Fruit fly (Drosophila melanogaster) whole organism, embryonic: ENCODE measurements around the gene Ripalpha.

Experiments used
- Antp ChIP-seq: fragments of 200-800 bp; sonication (Bioruptor generic); optimal IDR thresholded peaks from 3 replicates; lab custom pipeline; 2016; ENCODE audit warnings: missing biosample characterization, missing genetic modification characterization
- BEAF-32 ChIP-seq: fragments of 200-800 bp; sonication (Bioruptor generic); optimal IDR thresholded peaks from 3 replicates; lab custom pipeline; 2017; ENCODE audit warnings: missing biosample characterization, missing genetic modification characterization, mild to moderate bottlenecking, moderate library complexity, missing genetic modification reagents
- CG1024 ChIP-seq: fragments of 200-800 bp; sonication (Bioruptor generic); IDR thresholded peaks from 2 replicates; pipeline ENCODE4 v1.3.6; 2022; ENCODE audit warnings: missing biosample characterization, missing genetic modification characterization
- CG11696 ChIP-seq: fragments of 200-800 bp; sonication (Bioruptor generic); IDR thresholded peaks from 2 replicates; pipeline ENCODE4 v1.3.6; 2022; ENCODE audit warnings: missing biosample characterization, missing genetic modification characterization
- CG12104 ChIP-seq: fragments of 200-800 bp; sonication (Bioruptor generic); optimal IDR thresholded peaks from 3 replicates; lab custom pipeline; 2016; ENCODE audit warnings: missing biosample characterization, missing genetic modification characterization
- CG12236 ChIP-seq: fragments of 200-800 bp; sonication (Bioruptor generic); optimal IDR thresholded peaks from 2 replicates; lab custom pipeline; 2016; ENCODE audit warnings: missing biosample characterization, missing genetic modification characterization
- CG13296 ChIP-seq: fragments of 200-800 bp; sonication (Bioruptor generic); optimal IDR thresholded peaks from 3 replicates; lab custom pipeline; 2018; ENCODE audit warnings: missing biosample characterization, mild to moderate bottlenecking, missing genetic modification characterization
- CG14965 ChIP-seq: fragments of 200-800 bp; sonication (Bioruptor generic); optimal IDR thresholded peaks from 2 replicates; lab custom pipeline; 2016; ENCODE audit warnings: missing biosample characterization, missing genetic modification characterization, borderline replicate concordance
- CG15601 ChIP-seq: fragments of 200-800 bp; sonication (Bioruptor generic); optimal IDR thresholded peaks from 3 replicates; lab custom pipeline; 2019; ENCODE audit warnings: missing biosample characterization, mild to moderate bottlenecking, missing genetic modification characterization, moderate library complexity
- CG17361 ChIP-seq: fragments of 200-800 bp; sonication (Bioruptor generic); IDR thresholded peaks from 3 replicates; pipeline ENCODE4 v1.3.6; 2022; ENCODE audit warnings: missing biosample characterization, missing genetic modification characterization
- CG17385 ChIP-seq: fragments of 200-800 bp; sonication (Bioruptor generic); optimal IDR thresholded peaks from 3 replicates; lab custom pipeline; 2018; ENCODE audit warnings: missing biosample characterization, mild to moderate bottlenecking, missing genetic modification characterization
- CG1792 ChIP-seq: fragments of 200-800 bp; sonication (Bioruptor generic); optimal IDR thresholded peaks from 2 replicates; lab custom pipeline; 2016; ENCODE audit warnings: missing biosample characterization, missing genetic modification characterization
- CG2199 ChIP-seq: fragments of 200-800 bp; sonication (Bioruptor generic); IDR thresholded peaks from 3 replicates; pipeline ENCODE4 v1.3.6; 2022; ENCODE audit warnings: missing biosample characterization, missing genetic modification characterization
- CG2678 ChIP-seq: fragments of 200-800 bp; sonication (Bioruptor generic); optimal IDR thresholded peaks from 3 replicates; lab custom pipeline; 2019; ENCODE audit warnings: missing biosample characterization, mild to moderate bottlenecking, missing genetic modification characterization, moderate library complexity
- CG3995 ChIP-seq: fragments of 200-800 bp; sonication (Bioruptor generic); optimal IDR thresholded peaks from 3 replicates; lab custom pipeline; 2016; ENCODE audit warnings: missing biosample characterization, missing genetic modification characterization
- CG4282 ChIP-seq: fragments of 200-800 bp; sonication (Bioruptor generic); optimal IDR thresholded peaks from 2 replicates; lab custom pipeline; 2016; ENCODE audit warnings: missing biosample characterization, missing genetic modification characterization
- CG5953 ChIP-seq: fragments of 200-800 bp; sonication (Bioruptor generic); IDR thresholded peaks from 2 replicates; pipeline ENCODE4 v1.3.6; 2022; ENCODE audit warnings: missing biosample characterization, missing genetic modification characterization
- CG6689 ChIP-seq: fragments of 200-800 bp; sonication (Bioruptor generic); IDR thresholded peaks from 2 replicates; pipeline ENCODE4 v1.3.6; 2022; ENCODE audit warnings: missing biosample characterization, missing genetic modification characterization
- CG6813 ChIP-seq: fragments of 200-800 bp; sonication (Bioruptor generic); optimal IDR thresholded peaks from 2 replicates; lab custom pipeline; 2017; ENCODE audit warnings: missing biosample characterization, missing genetic modification characterization, mild to moderate bottlenecking, moderate library complexity, missing genetic modification reagents
- CG7786 ChIP-seq: fragments of 200-800 bp; sonication (Bioruptor generic); optimal IDR thresholded peaks from 2 replicates; lab custom pipeline; 2016; ENCODE audit warnings: missing biosample characterization, missing genetic modification characterization
- CG9932 ChIP-seq: fragments of 200-800 bp; sonication (Bioruptor generic); IDR thresholded peaks from 2 replicates; pipeline ENCODE4 v1.3.6; 2022; ENCODE audit warnings: missing biosample characterization, missing genetic modification characterization
- D ChIP-seq, 2 experiments: fragments of 200-800 bp in 1 of 2; fragments of >200 bp in 1 of 2; sonication (Bioruptor generic) in 1 of 2; optimal IDR thresholded peaks; 2 replicates in 1 of 2; 3 replicates in 1 of 2; lab custom pipeline; 2017; ENCODE audit warnings: mild to moderate bottlenecking in 1 of 2, missing biosample characterization in 1 of 2, missing genetic modification characterization in 1 of 2, missing genetic modification reagents in 1 of 2
- Dad ChIP-seq: fragments of 200-800 bp; sonication (Bioruptor generic); optimal IDR thresholded peaks from 3 replicates; lab custom pipeline; 2016; ENCODE audit warnings: missing biosample characterization, missing genetic modification characterization
- Dbx ChIP-seq: fragments of 200-800 bp; sonication (Bioruptor generic); IDR thresholded peaks from 3 replicates; pipeline ENCODE4 v1.3.6; 2022; ENCODE audit warnings: missing biosample characterization, missing genetic modification characterization
- Dip3 ChIP-seq: fragments of 200-800 bp; sonication (Bioruptor generic); optimal IDR thresholded peaks from 3 replicates; lab custom pipeline; 2016; ENCODE audit warnings: missing biosample characterization, missing genetic modification characterization
- Dp ChIP-seq: fragments of 200-800 bp; sonication (Bioruptor generic); optimal IDR thresholded peaks from 2 replicates; lab custom pipeline; 2018; ENCODE audit warnings: missing biosample characterization, mild to moderate bottlenecking, missing genetic modification characterization, moderate library complexity
- E2f2 ChIP-seq: fragments of 200-800 bp; sonication (Bioruptor generic); IDR thresholded peaks from 2 replicates; pipeline ENCODE4 v1.3.6; 2022; ENCODE audit warnings: missing biosample characterization, missing genetic modification characterization
- Elba2 ChIP-seq: fragments of 200-800 bp; sonication (Bioruptor generic); optimal IDR thresholded peaks from 3 replicates; lab custom pipeline; 2016; ENCODE audit warnings: missing biosample characterization, missing genetic modification characterization
- Fer3 ChIP-seq: fragments of 200-800 bp; sonication (Bioruptor generic); optimal IDR thresholded peaks from 2 replicates; lab custom pipeline; 2018; ENCODE audit warnings: missing biosample characterization, mild to moderate bottlenecking, missing genetic modification characterization, moderate library complexity
- H15 ChIP-seq: fragments of 200-800 bp; sonication (Bioruptor generic); IDR thresholded peaks from 3 replicates; pipeline ENCODE4 v1.3.6; 2022; ENCODE audit warnings: missing biosample characterization, missing genetic modification characterization
- HLH54F ChIP-seq: fragments of 200-800 bp; sonication (Bioruptor generic); optimal IDR thresholded peaks from 3 replicates; lab custom pipeline; 2016; ENCODE audit warnings: missing biosample characterization, missing genetic modification characterization
- HLHmδ ChIP-seq: fragments of 200-800 bp; sonication (Bioruptor generic); optimal IDR thresholded peaks from 2 replicates; lab custom pipeline; 2018; ENCODE audit warnings: missing biosample characterization, mild to moderate bottlenecking, missing genetic modification characterization, moderate library complexity
- Hand ChIP-seq: fragments of 200-800 bp; sonication (Bioruptor generic); optimal IDR thresholded peaks from 2 replicates; lab custom pipeline; 2017; ENCODE audit warnings: mild to moderate bottlenecking, missing biosample characterization, missing genetic modification reagents, missing genetic modification characterization
- Nf-YB ChIP-seq: fragments of 200-800 bp; sonication (Bioruptor generic); optimal IDR thresholded peaks from 3 replicates; lab custom pipeline; 2019; ENCODE audit warnings: missing biosample characterization, mild to moderate bottlenecking, missing genetic modification characterization, moderate library complexity
- Optix ChIP-seq: fragments of 200-800 bp; sonication (Bioruptor generic); IDR thresholded peaks from 3 replicates; pipeline ENCODE4 v1.3.6; 2022; ENCODE audit warnings: missing biosample characterization, missing genetic modification characterization
- Sin3A ChIP-seq: fragments of >200 bp; optimal IDR thresholded peaks from 2 replicates; lab custom pipeline; 2018
- Six4 ChIP-seq: fragments of 200-800 bp; sonication (Bioruptor generic); optimal IDR thresholded peaks from 2 replicates; lab custom pipeline; 2016; ENCODE audit warnings: missing biosample characterization, missing genetic modification characterization
- Trl ChIP-seq, 3 experiments: fragments of >200 bp in 2 of 3; fragments of 200-800 bp in 1 of 3; sonication (Bioruptor generic) in 1 of 3; optimal IDR thresholded peaks; 2 replicates in 1 of 3; 3 replicates in 2 of 3; lab custom pipeline; 2016 to 2017; ENCODE audit warnings: missing biosample characterization in 1 of 3, missing genetic modification characterization in 1 of 3
- bab2 ChIP-seq: fragments of 200-800 bp; sonication (Bioruptor generic); optimal IDR thresholded peaks from 2 replicates; lab custom pipeline; 2016; ENCODE audit warnings: missing biosample characterization, missing genetic modification characterization
- cwo ChIP-seq: fragments of 200-800 bp; sonication (Bioruptor generic); optimal IDR thresholded peaks from 3 replicates; lab custom pipeline; 2017; ENCODE audit warnings: missing biosample characterization, missing genetic modification characterization, mild to moderate bottlenecking, moderate library complexity, missing genetic modification reagents
- dimm ChIP-seq: fragments of 200-800 bp; sonication (Bioruptor generic); IDR thresholded peaks from 2 replicates; pipeline ENCODE4 v1.3.6; 2022; ENCODE audit warnings: missing biosample characterization, missing genetic modification characterization
- dm ChIP-seq: fragments of 200-800 bp; sonication (Bioruptor generic); optimal IDR thresholded peaks from 3 replicates; lab custom pipeline; 2016; ENCODE audit warnings: missing biosample characterization, missing genetic modification characterization
- fru ChIP-seq: fragments of >200 bp; optimal IDR thresholded peaks from 2 replicates; lab custom pipeline; 2017
- ftz-f1 ChIP-seq: fragments of 200-800 bp; sonication (Bioruptor generic); optimal IDR thresholded peaks from 2 replicates; lab custom pipeline; 2016; ENCODE audit warnings: missing biosample characterization, missing genetic modification characterization
- gce ChIP-seq: fragments of 200-800 bp; sonication (Bioruptor generic); IDR thresholded peaks from 3 replicates; pipeline ENCODE4 v1.3.6; 2022; ENCODE audit warnings: missing biosample characterization, missing genetic modification characterization
- gcm ChIP-seq: fragments of 200-800 bp; sonication (Bioruptor generic); optimal IDR thresholded peaks from 2 replicates; lab custom pipeline; 2019; ENCODE audit warnings: missing biosample characterization, mild to moderate bottlenecking, missing genetic modification characterization, moderate library complexity
- grau ChIP-seq: fragments of 200-800 bp; optimal IDR thresholded peaks from 3 replicates; lab custom pipeline; 2019; ENCODE audit warnings: missing biosample characterization, mild to moderate bottlenecking, missing genetic modification characterization, moderate library complexity
- phol ChIP-seq: fragments of 200-800 bp; sonication (Bioruptor generic); optimal IDR thresholded peaks from 3 replicates; lab custom pipeline; 2018; ENCODE audit warnings: missing biosample characterization, mild to moderate bottlenecking, missing genetic modification characterization, moderate library complexity
- pum ChIP-seq: fragments of 200-800 bp; sonication (Bioruptor generic); optimal IDR thresholded peaks from 2 replicates; lab custom pipeline; 2016; ENCODE audit warnings: missing biosample characterization, missing genetic modification characterization
- sima ChIP-seq: fragments of 200-800 bp; sonication (Bioruptor generic); optimal IDR thresholded peaks from 2 replicates; lab custom pipeline; 2016; ENCODE audit warnings: missing biosample characterization, missing genetic modification characterization
- slou ChIP-seq: fragments of 200-800 bp; sonication (Bioruptor generic); optimal IDR thresholded peaks from 3 replicates; lab custom pipeline; 2016; ENCODE audit warnings: missing biosample characterization, missing genetic modification characterization
- trem ChIP-seq: fragments of 200-800 bp; optimal IDR thresholded peaks from 3 replicates; lab custom pipeline; 2019; ENCODE audit warnings: missing biosample characterization, mild to moderate bottlenecking, missing genetic modification characterization, moderate library complexity

Gene Ripalpha

DNA sequence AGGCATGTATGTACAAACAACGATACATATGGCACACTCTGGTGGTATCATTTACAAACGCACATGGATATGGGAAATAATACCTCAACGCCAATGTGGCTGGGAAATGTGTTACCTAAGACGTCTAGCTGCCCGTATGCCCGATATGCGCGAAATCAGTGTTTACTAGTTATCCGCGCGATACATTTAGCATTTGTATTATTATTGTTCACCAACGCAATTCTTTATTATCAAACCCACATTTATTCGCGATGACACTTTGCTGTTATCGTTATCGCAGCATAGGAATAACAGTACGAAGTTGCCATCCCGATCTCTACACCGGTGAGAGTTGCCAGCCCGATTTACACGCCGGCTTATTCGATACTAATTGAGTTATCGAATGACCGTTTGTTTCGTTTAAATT lies 46.0 kb upstream of the Ripalpha start, which contains the start of gene chico (continued):
- TF ChIP-seq CG12104 (GFP tag; lab: Kevin White, UChicago) (no peak), CG11696 (no peak), Nf-YB (GFP tag; lab: Kevin White, UChicago) (no peak), Dad (GFP tag; lab: Kevin White, UChicago) (no peak), grau (tag; lab: Kevin White, UChicago) (no peak), Trl (optimal IDR thresholded peaks at IDR 0.05; lab: Kevin White, UChicago) (no peak), Trl (GFP tag; optimal IDR thresholded peaks at IDR 0.05; lab: Kevin White, UChicago) (no peak), Fer3 (no peak), H15 (GFP tag; lab: Robert Waterston, UW) (no peak), Dip3 (no peak), CG4282 (GFP tag; lab: Kevin White, UChicago) (no peak), gcm (GFP tag; lab: Kevin White, UChicago) (no peak), sima (GFP tag; lab: Kevin White, UChicago) (no peak), pum (GFP tag; lab: Kevin White, UChicago) (no peak), HLH54F (GFP tag; lab: Kevin White, UChicago) (no peak), dimm (GFP tag; lab: Robert Waterston, UW) (no peak), CG5953 (GFP tag; lab: Robert Waterston, UW) (no peak), CG17385 (GFP tag; lab: Kevin White, UChicago) (no peak), ftz-f1 (GFP tag; lab: Kevin White, UChicago) (no peak), CG1792 (no peak), phol (tag; lab: Kevin White, UChicago) (peak; percentile 43), Optix (no peak), gce (GFP tag; lab: Robert Waterston, UW) (no peak), HLHmδ (GFP tag; lab: Kevin White, UChicago) (no peak), CG2678 (tag; lab: Kevin White, UChicago) (no peak), CG2199 (no peak), CG15601 (tag; lab: Kevin White, UChicago) (no peak), CG6813 (GFP tag; lab: Kevin White, UChicago) (no peak), bab2 (GFP tag; lab: Kevin White, UChicago) (no peak), CG7786 (no peak), CG6689 (no peak), D (optimal IDR thresholded peaks at IDR 0.05; lab: Kevin White, UChicago) (no peak), D (GFP tag; optimal IDR thresholded peaks at IDR 0.05; lab: Kevin White, UChicago) (no peak), E2f2 (GFP tag; lab: Robert Waterston, UW) (peak; percentile 74), CG9932 (no peak), cwo (GFP tag; lab: Kevin White, UChicago) (no peak), CG13296 (no peak), CG3995 (no peak), CG14965 (GFP tag; lab: Kevin White, UChicago) (no peak), Hand (GFP tag; lab: Kevin White, UChicago) (no peak), Dbx (GFP tag; lab: Robert Waterston, UW) (peak; percentile 22; the same call in 1 of the 3 replicates), dm (peak; percentile 48), fru (lab: Kevin White, UChicago) (no peak), BEAF-32 (peak; percentile 65), trem (tag; lab: Kevin White, UChicago) (peak; percentile 80), Elba2 (no peak), CG17361 (no peak; the same call in 2 of the 3 replicates), Six4 (no peak), CG12236 (GFP tag; lab: Kevin White, UChicago) (no peak), Sin3A (lab: Kevin White, UChicago) (peak; percentile 17), Antp (GFP tag; lab: Kevin White, UChicago) (no peak), slou (GFP tag; lab: Kevin White, UChicago) (no peak), Dp (GFP tag; lab: Kevin White, UChicago) (peak; percentile 73), CG1024 (no peak)
